Worm (Caenorhabditis elegans): ENCODE results near the gene C07C7.1.
"Not testable (repeated sequence)": the region's sequence is repeated elsewhere in the genome, so short reads cannot be mapped to it uniquely, and the experiment has no call there.

C07C7.1 gene

ce11 chrIV:9196023-9196636 is 11.5 kb downstream of the C07C7.1 start:
- TF ChIP-seq D1046.2 (GFP tag; IDR thresholded peaks at IDR 0.05) (peak; percentile 96), Y48G9A.11 (GFP tag; IDR thresholded peaks at IDR 0.05) (peak; percentile 99), F44E2.7 (GFP tag; IDR thresholded peaks at IDR 0.05) (peak; percentile 83), nhr-102 (tag; optimal IDR thresholded peaks at IDR 0.05) (peak; percentile 80), ZK337.2 (GFP tag; IDR thresholded peaks at IDR 0.05) (peak; percentile 96), lin-1 (GFP tag; IDR thresholded peaks at IDR 0.05) (peak; percentile 95), vab-7 (GFP tag; IDR thresholded peaks at IDR 0.05) (peak; percentile 89), zip-11 (GFP tag; IDR thresholded peaks at IDR 0.05) (0 out of 2 replicates have a peak, but pooled peaks have one; percentile 56), mxl-2 (GFP tag; conservative IDR thresholded peaks at IDR 0.05) (peak; percentile 89), ceh-20 (GFP tag; IDR thresholded peaks at IDR 0.05) (peak; percentile 95), aha-1 (tag) (peak; percentile 9), lin-38 (GFP tag; IDR thresholded peaks at IDR 0.05) (peak; percentile 97), daf-19 (GFP tag; conservative IDR thresholded peaks at IDR 0.05) (peak; percentile 94), nhr-48 (tag; optimal IDR thresholded peaks at IDR 0.05) (peak; percentile 11), ctbp-1 (GFP tag; IDR thresholded peaks at IDR 0.05) (peak; percentile 84), lin-29 (GFP tag; IDR thresholded peaks at IDR 0.05) (peak; percentile 97), Y105C5A.15 (GFP tag; IDR thresholded peaks at IDR 0.05) (0 out of 2 replicates have a peak, but pooled peaks have one; percentile 72), F49E8.2 (tag; optimal IDR thresholded peaks at IDR 0.05; ENCODE audit: borderline replicate concordance) (peak; percentile 93), ceh-44 (GFP tag; IDR thresholded peaks at IDR 0.05) (peak; percentile 97), mdt-29 (GFP tag; IDR thresholded peaks at IDR 0.05) (peak; percentile 97), nhr-42 (GFP tag; IDR thresholded peaks at IDR 0.05) (peak; percentile 98), snpc-1.2 (GFP tag; IDR thresholded peaks at IDR 0.05) (peak; percentile 99), lsy-2 (tag; optimal IDR thresholded peaks at IDR 0.05) (peak in 1 of 2 experiments; percentile 33), T20F7.1 (GFP tag; optimal IDR thresholded peaks at IDR 0.05) (peak; percentile 76), tag-97 (GFP tag; IDR thresholded peaks at IDR 0.05) (peak; percentile 89; the same call in 1 of the 2 replicates), tra-1 (GFP tag; IDR thresholded peaks at IDR 0.05) (peak; percentile 99), saeg-2 (GFP tag; IDR thresholded peaks at IDR 0.05) (peak; percentile 96), T26A8.4 (GFP tag; IDR thresholded peaks at IDR 0.05) (peak; percentile 98), dve-1 (tag; optimal IDR thresholded peaks at IDR 0.05; ENCODE audit: insufficient read depth) (peak; percentile 31), dmd-6 (GFP tag; IDR thresholded peaks at IDR 0.05) (peak; percentile 98), unc-130 (GFP tag; optimal IDR thresholded peaks at IDR 0.05) (peak; percentile 66), dmd-9 (GFP tag; IDR thresholded peaks at IDR 0.05) (peak; percentile 96), pha-4 (GFP tag; IDR thresholded peaks at IDR 0.05) (peak; percentile 93), nhr-41 (GFP tag; IDR thresholded peaks at IDR 0.05) (peak; percentile 71; the same call in 1 of the 2 replicates), Y75B8A.6 (GFP tag; IDR thresholded peaks at IDR 0.05) (peak; percentile 92), php-3 (GFP tag; IDR thresholded peaks at IDR 0.05) (peak; percentile 95), hmg-1.1 (GFP tag; IDR thresholded peaks at IDR 0.05) (peak; percentile 79), lim-7 (GFP tag; IDR thresholded peaks at IDR 0.05) (0 out of 2 replicates have a peak, but pooled peaks have one; percentile 45), mes-2 (tag; optimal IDR thresholded peaks at IDR 0.05; ENCODE audit: poor library complexity, severe bottlenecking) (peak; percentile 81), arid-1 (GFP tag; conservative IDR thresholded peaks at IDR 0.05) (peak; percentile 97), dmd-8 (GFP tag; IDR thresholded peaks at IDR 0.05) (peak; percentile 86), duxl-1 (tag; optimal IDR thresholded peaks at IDR 0.05; ENCODE audit: poor library complexity) (peak; percentile 56), madf-5 (GFP tag; IDR thresholded peaks at IDR 0.05) (peak; percentile 87 to 98; a peak in 3 of 4 replicates), madf-9 (GFP tag; conservative IDR thresholded peaks at IDR 0.05) (peak; percentile 95), zfp-3 (GFP tag; conservative IDR thresholded peaks at IDR 0.05) (peak; percentile 98), spr-1 (tag; optimal IDR thresholded peaks at IDR 0.05) (peak; percentile 29)
- not testable (repeated sequence) for TF ChIP-seq pha-4 (tag; optimal IDR thresholded peaks at IDR 0.05)

All from whole organism, L4 larva.